Worm (Caenorhabditis elegans) whole organism, young adult: ENCODE results near the gene B0280.9.
A peak's percentile ranks its signal among the peaks of the same experiment; 100 is the strongest.

ENCODE experiments used
- F23B12.7 ChIP-seq: sonication (generic microtip); optimal IDR thresholded peaks from 2 replicates; lab custom pipeline; 2017; ENCODE audit warnings: missing genetic modification characterization, mild to moderate bottlenecking, missing compliant biosample characterization, antibody characterized with exemption, moderate library complexity; ENCODE audit not compliant: insufficient read depth
- F49E8.2 ChIP-seq: sonication (generic microtip); optimal IDR thresholded peaks from 3 replicates; lab custom pipeline; 2017; ENCODE audit warnings: missing genetic modification characterization, mild to moderate bottlenecking, missing compliant biosample characterization, antibody characterized with exemption, moderate library complexity; ENCODE audit not compliant: insufficient read depth
- F55B11.4 ChIP-seq: sonication (generic microtip); optimal IDR thresholded peaks from 2 replicates; lab custom pipeline; 2016; ENCODE audit warnings: missing compliant biosample characterization, missing genetic modification characterization, borderline replicate concordance; ENCODE audit not compliant: insufficient read depth
- K12H6.12 ChIP-seq: fragments of 200-800 bp; sonication (Bioruptor generic); optimal IDR thresholded peaks from 2 replicates; lab custom pipeline; 2018; ENCODE audit warnings: mild to moderate bottlenecking, missing genetic modification characterization, missing compliant biosample characterization
- T26A5.8 ChIP-seq: sonication (generic microtip); optimal IDR thresholded peaks from 2 replicates; lab custom pipeline; 2016; ENCODE audit warnings: missing genetic modification characterization, missing compliant biosample characterization
- Y53F4B.3 ChIP-seq: fragments of 200-800 bp; sonication (Bioruptor generic); IDR thresholded peaks from 2 replicates; pipeline ENCODE4 v1.3.6; 2022; ENCODE audit warnings: missing genetic modification reagents, missing genetic modification characterization, missing compliant biosample characterization
- Y56A3A.18 ChIP-seq: fragments of 200-800 bp; sonication (Bioruptor generic); IDR thresholded peaks from 2 replicates; pipeline ENCODE4 v1.3.6; 2022; ENCODE audit warnings: missing genetic modification reagents, missing genetic modification characterization, missing compliant biosample characterization
- ZK185.1 ChIP-seq: sonication (generic microtip); optimal IDR thresholded peaks from 2 replicates; lab custom pipeline; 2016; ENCODE audit warnings: mild to moderate bottlenecking, missing genetic modification characterization, missing compliant biosample characterization; ENCODE audit not compliant: poor library complexity, severe bottlenecking
- aptf-3 ChIP-seq: fragments of 200-800 bp; sonication (Bioruptor generic); IDR thresholded peaks from 2 replicates; pipeline ENCODE4 v1.3.6; 2022; ENCODE audit warnings: missing genetic modification characterization, missing compliant biosample characterization
- atf-7 ChIP-seq: sonication (generic microtip); optimal IDR thresholded peaks from 2 replicates; lab custom pipeline; 2017; ENCODE audit warnings: mild to moderate bottlenecking, missing genetic modification characterization, missing compliant biosample characterization
- attf-5 ChIP-seq: fragments of 200-800 bp; sonication (Bioruptor generic); optimal IDR thresholded peaks from 2 replicates; lab custom pipeline; 2018; ENCODE audit warnings: mild to moderate bottlenecking, missing genetic modification characterization, missing compliant biosample characterization
- bed-1 ChIP-seq: fragments of 200-800 bp; sonication (Bioruptor generic); IDR thresholded peaks from 2 replicates; pipeline ENCODE4 v1.3.6; 2022; ENCODE audit warnings: missing genetic modification reagents, missing genetic modification characterization, missing compliant biosample characterization
- cebp-1 ChIP-seq, 2 experiments: fragments of 200-800 bp in 1 of 2; sonication (Bioruptor generic) in 1 of 2; sonication (generic microtip) in 1 of 2; IDR thresholded peaks in 1 of 2; optimal IDR thresholded peaks in 1 of 2; 2 replicates each; pipeline versions ENCODE4 v1.3.6 to Lab custom; 2017 to 2022; ENCODE audit warnings: missing compliant biosample characterization in 2 of 2, missing genetic modification characterization in 2 of 2, mild to moderate bottlenecking in 1 of 2, missing genetic modification reagents in 1 of 2, moderate library complexity in 1 of 2
- die-1 ChIP-seq: sonication (generic microtip); optimal IDR thresholded peaks from 2 replicates; lab custom pipeline; 2016; ENCODE audit warnings: missing genotype, mild to moderate bottlenecking, missing genetic modification characterization, missing compliant biosample characterization
- dpff-1 ChIP-seq: sonication (generic microtip); optimal IDR thresholded peaks from 2 replicates; lab custom pipeline; 2017; ENCODE audit warnings: mild to moderate bottlenecking, missing genetic modification characterization, missing compliant biosample characterization
- ets-4 ChIP-seq: fragments of 200-800 bp; sonication (Bioruptor generic); optimal IDR thresholded peaks from 2 replicates; lab custom pipeline; 2018; ENCODE audit warnings: mild to moderate bottlenecking, missing genetic modification characterization, missing compliant biosample characterization
- fkh-3 ChIP-seq: sonication (generic microtip); optimal IDR thresholded peaks from 2 replicates; lab custom pipeline; 2016; ENCODE audit warnings: mild to moderate bottlenecking, missing genetic modification characterization, missing compliant biosample characterization
- hmg-1.2 ChIP-seq: fragments of 200-800 bp; sonication (Bioruptor generic); IDR thresholded peaks from 2 replicates; pipeline ENCODE4 v1.3.6; 2022; ENCODE audit warnings: missing genetic modification reagents, missing genetic modification characterization, missing compliant biosample characterization
- lin-26 ChIP-seq: fragments of 200-800 bp; sonication (Bioruptor generic); IDR thresholded peaks from 2 replicates; pipeline ENCODE4 v1.3.6; 2022; ENCODE audit warnings: missing genetic modification reagents, missing genetic modification characterization, missing compliant biosample characterization
- lin-35 ChIP-seq, 3 experiments: fragments of 150-350 bp in 2 of 3; sonication (generic microtip) in 1 of 3; optimal IDR thresholded peaks; 2 replicates each; lab custom pipeline; 2014 to 2018; ENCODE audit warnings: missing biosample characterization in 3 of 3, missing genetic modification characterization in 3 of 3, missing genetic modification reagents in 3 of 3
- lin-40 ChIP-seq: sonication (generic microtip); optimal IDR thresholded peaks from 2 replicates; lab custom pipeline; 2016; ENCODE audit warnings: missing genetic modification characterization, mild to moderate bottlenecking, missing compliant biosample characterization, missing genotype, missing genetic modification reagents
- lin-54 ChIP-seq: fragments of 200-800 bp; sonication (Bioruptor generic); optimal IDR thresholded peaks from 2 replicates; lab custom pipeline; 2018; ENCODE audit warnings: mild to moderate bottlenecking, missing genetic modification characterization, missing compliant biosample characterization
- mcd-1 ChIP-seq: fragments of 200-800 bp; sonication (Bioruptor generic); IDR thresholded peaks from 2 replicates; pipeline ENCODE4 v1.3.6; 2022; ENCODE audit warnings: missing genetic modification reagents, missing genetic modification characterization, missing compliant biosample characterization
- mel-28 ChIP-seq: sonication (generic microtip); optimal IDR thresholded peaks from 2 replicates; lab custom pipeline; 2016; ENCODE audit warnings: borderline replicate concordance, mild to moderate bottlenecking, missing genetic modification characterization, missing compliant biosample characterization
- nhr-120 ChIP-seq: fragments of 200-800 bp; sonication (Bioruptor generic); IDR thresholded peaks from 2 replicates; pipeline ENCODE4 v1.3.6; 2022; ENCODE audit warnings: missing genetic modification characterization, missing compliant biosample characterization
- nhr-80 ChIP-seq: sonication (generic microtip); optimal IDR thresholded peaks from 2 replicates; lab custom pipeline; 2016; ENCODE audit warnings: missing genetic modification characterization, missing compliant biosample characterization
- pha-4 ChIP-seq: fragments of 150-350 bp; sonication (generic microtip); optimal IDR thresholded peaks from 2 replicates; lab custom pipeline; 2014; ENCODE audit warnings: missing biosample characterization, missing genetic modification reagents, missing genetic modification characterization
- repo-1 ChIP-seq: sonication (generic microtip); optimal IDR thresholded peaks from 2 replicates; lab custom pipeline; 2017; ENCODE audit warnings: mild to moderate bottlenecking, missing genetic modification characterization, missing compliant biosample characterization
- sdz-38 ChIP-seq: sonication (generic microtip); optimal IDR thresholded peaks from 2 replicates; lab custom pipeline; 2016; ENCODE audit warnings: missing genotype, missing genetic modification characterization, missing compliant biosample characterization
- snpc-4 ChIP-seq, 5 experiments: fragments of 150-350 bp in 1 of 5; sonication (generic microtip) in 4 of 5; optimal IDR thresholded peaks; 2 replicates each; lab custom pipeline; 2014 to 2018; ENCODE audit warnings: missing genetic modification characterization in 5 of 5, missing biosample characterization in 3 of 5, antibody characterized with exemption in 2 of 5, mild to moderate bottlenecking in 2 of 5, missing compliant biosample characterization in 2 of 5, missing genotype in 2 of 5, moderate library complexity in 2 of 5, missing genetic modification reagents in 1 of 5
- sptf-2 ChIP-seq: fragments of 200-800 bp; sonication (Bioruptor generic); optimal IDR thresholded peaks from 2 replicates; lab custom pipeline; 2018; ENCODE audit warnings: mild to moderate bottlenecking, missing genetic modification characterization, missing compliant biosample characterization
- tbp1 ChIP-seq: fragments of 200-800 bp; sonication (Bioruptor generic); optimal IDR thresholded peaks from 2 replicates; lab custom pipeline; 2018; ENCODE audit warnings: mild to moderate bottlenecking, missing genetic modification characterization, missing compliant biosample characterization
- zim-3 ChIP-seq: sonication (generic microtip); optimal IDR thresholded peaks from 2 replicates; lab custom pipeline; 2017; ENCODE audit warnings: mild to moderate bottlenecking, missing genetic modification characterization, moderate library complexity, missing compliant biosample characterization
- ztf-26 ChIP-seq: sonication (generic microtip); optimal IDR thresholded peaks from 2 replicates; lab custom pipeline; 2017; ENCODE audit warnings: missing genetic modification characterization, missing compliant biosample characterization
- ztf-3 ChIP-seq: fragments of 200-800 bp; sonication (Bioruptor generic); optimal IDR thresholded peaks from 2 replicates; lab custom pipeline; 2018; ENCODE audit warnings: mild to moderate bottlenecking, missing genetic modification characterization, missing compliant biosample characterization

Gene B0280.9

DNA sequence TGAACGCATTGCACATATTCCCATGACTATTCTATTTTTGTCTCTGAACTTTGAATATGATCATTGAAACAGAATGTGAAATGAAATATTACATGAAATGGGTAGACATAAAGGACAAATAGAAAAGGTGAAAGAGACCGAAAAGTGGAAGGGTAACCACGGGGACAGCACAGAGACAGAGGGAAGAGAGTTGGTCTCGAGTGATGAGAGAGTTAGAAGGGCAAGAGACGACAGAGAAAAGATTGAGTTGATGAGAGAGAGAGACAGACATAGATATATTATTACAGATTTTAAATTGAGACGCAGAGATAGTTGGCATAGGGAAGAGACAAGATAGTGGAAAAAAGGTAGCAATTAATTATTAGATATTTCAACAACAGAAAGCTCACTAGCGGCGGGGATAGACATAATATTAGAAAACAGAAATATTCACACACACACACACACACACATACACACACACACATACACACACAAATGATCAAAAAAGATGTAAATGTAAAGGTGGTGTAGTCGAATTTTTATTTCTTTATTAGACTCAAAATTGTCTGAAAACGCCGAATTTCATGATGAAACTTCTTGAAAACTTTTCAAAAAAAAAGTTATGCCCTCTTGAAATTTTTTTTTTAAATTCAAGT is 6.0 kb downstream of the B0280.9 start:
- TF ChIP-seq lin-40 (tag; lab: Kevin White, UChicago) (peak; percentile 46), sdz-38 (tag; lab: Kevin White, UChicago) (no peak), cebp-1 (GFP tag; IDR thresholded peaks at IDR 0.05; lab: Robert Waterston, UW) (no peak), cebp-1 (tag; optimal IDR thresholded peaks at IDR 0.05; lab: Kevin White, UChicago) (peak; percentile 72), repo-1 (tag; lab: Kevin White, UChicago) (peak; percentile 21), mel-28 (tag; lab: Kevin White, UChicago) (no peak), lin-54 (GFP tag; lab: Kevin White, UChicago) (peak; percentile 35), nhr-80 (peak; percentile 69), tbp1 (GFP tag; lab: Kevin White, UChicago) (peak; percentile 21), nhr-120 (GFP tag; lab: Robert Waterston, UW) (no peak), ZK185.1 (tag; lab: Kevin White, UChicago) (peak; percentile 21), attf-5 (GFP tag; lab: Kevin White, UChicago) (peak; percentile 71), mcd-1 (peak; percentile 33; the same call in 1 of the 2 replicates), snpc-4 (GFP tag; optimal IDR thresholded peaks at IDR 0.05; lab: Kevin White, UChicago) (no peak), snpc-4 (tag; optimal IDR thresholded peaks at IDR 0.05; lab: Kevin White, UChicago) (peak in 1 of 4 experiments; percentile 14), hmg-1.2 (peak; percentile 79)

- no peak for TF ChIP-seq F55B11.4 (tag; lab: Kevin White, UChicago)
- no peak for TF ChIP-seq sptf-2 (GFP tag; lab: Kevin White, UChicago)
- no peak for TF ChIP-seq ets-4
- no peak for TF ChIP-seq aptf-3
- TF ChIP-seq fkh-3 (tag; lab: Kevin White, UChicago): no peak
- TF ChIP-seq zim-3 (tag; lab: Kevin White, UChicago): no peak
- TF ChIP-seq bed-1 (GFP tag; lab: Robert Waterston, UW): no peak
- no peak for TF ChIP-seq dpff-1 (tag; lab: Kevin White, UChicago)
- no peak for TF ChIP-seq repo-1 (tag; lab: Kevin White, UChicago)
- TF ChIP-seq, all 124 proteins: peak for 0
Observed at ce11 chrIII:7114952-7115488, 7.7 kb downstream of the B0280.9 start, which contains the start of gene nhr-10. TSS of gene nhr-10 (minus strand) at chrIII:7115438.

DNA sequence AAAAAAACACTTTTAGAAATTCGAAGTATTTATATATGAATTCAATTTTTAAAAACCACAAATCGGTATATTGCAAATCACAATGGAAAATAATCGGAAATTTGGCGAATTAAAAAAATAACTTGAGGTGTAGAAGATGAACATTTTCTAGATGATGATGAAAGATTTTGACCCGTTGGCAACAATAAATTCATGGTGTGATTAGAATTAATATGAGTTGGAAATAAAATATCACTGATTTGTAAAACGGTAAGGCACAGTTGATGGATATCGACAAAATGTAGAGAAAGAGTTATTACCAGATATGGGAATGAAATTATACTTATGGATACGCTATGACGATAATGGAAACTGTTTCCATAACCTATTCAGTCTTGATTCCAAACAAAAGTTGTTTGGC is 10.4 kb downstream of the B0280.9 start:
- TF ChIP-seq F23B12.7 (no peak), atf-7 (tag; lab: Kevin White, UChicago) (no peak), lin-35 (GFP tag; optimal IDR thresholded peaks at IDR 0.05; lab: Kevin White, UChicago) (no peak), Y53F4B.3 (GFP tag; lab: Robert Waterston, UW) (no peak), die-1 (tag; lab: Kevin White, UChicago) (no peak), K12H6.12 (no peak), Y56A3A.18 (GFP tag; lab: Robert Waterston, UW) (no peak)

DNA sequence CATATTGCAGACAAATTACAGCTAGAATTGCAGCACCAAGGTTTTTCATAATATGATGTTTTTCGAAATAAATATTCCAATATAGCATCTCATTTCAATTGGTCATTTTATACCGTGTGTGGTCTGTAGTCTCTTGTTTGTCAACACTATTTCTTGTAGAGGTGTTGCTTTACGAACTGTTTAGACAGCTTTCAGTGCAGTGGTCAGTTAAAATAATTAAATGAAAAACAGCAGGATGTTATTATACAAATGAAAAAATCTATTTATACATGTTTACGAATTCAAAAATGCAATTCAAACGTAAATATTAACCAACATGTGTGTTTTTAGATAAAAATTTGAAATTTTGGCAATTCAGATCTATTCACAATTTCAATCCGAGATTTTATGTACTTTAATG is 10.9 kb downstream of the B0280.9 start, which contains the start of gene B0280.7:
Gene B0280.7 (minus strand): TSS at position 101 of the 400 bp plus-strand sequence.
- TF ChIP-seq F49E8.2 (tag; lab: Kevin White, UChicago) (no peak), ztf-26 (no peak), pha-4 (tag; lab: Kevin White, UChicago) (no peak), lin-26 (GFP tag; lab: Robert Waterston, UW) (0 out of 2 replicates have a peak, but pooled peaks have one; percentile 18), T26A5.8 (tag; lab: Kevin White, UChicago) (no peak), ztf-3 (GFP tag; lab: Kevin White, UChicago) (no peak)
